Fruit fly (Drosophila melanogaster) whole organism, embryonic: Measurements from ENCODE around the gene CG34451.
A peak's percentile ranks its signal among the peaks of the same experiment; 100 is the strongest.

Source experiments
- ATbp ChIP-seq: fragments of 200-800 bp; sonication (Bioruptor generic); optimal IDR thresholded peaks from 2 replicates; lab custom pipeline; 2017; ENCODE audit warnings: missing biosample characterization, mild to moderate bottlenecking, missing genetic modification characterization, missing genetic modification reagents
- B-H2 ChIP-seq: fragments of 200-800 bp; sonication (Bioruptor generic); optimal IDR thresholded peaks from 2 replicates; lab custom pipeline; 2018; ENCODE audit warnings: missing biosample characterization, mild to moderate bottlenecking, missing genetic modification characterization
- CG10431 ChIP-seq: fragments of 200-800 bp; sonication (Bioruptor generic); optimal IDR thresholded peaks from 3 replicates; lab custom pipeline; 2018; ENCODE audit warnings: missing biosample characterization, mild to moderate bottlenecking, missing genetic modification characterization
- CG10543 ChIP-seq: fragments of 200-800 bp; sonication (Bioruptor generic); optimal IDR thresholded peaks from 3 replicates; lab custom pipeline; 2017; ENCODE audit warnings: missing biosample characterization, mild to moderate bottlenecking, missing genetic modification characterization, moderate library complexity
- CG15011 ChIP-seq: fragments of 200-800 bp; sonication (Bioruptor generic); optimal IDR thresholded peaks from 3 replicates; lab custom pipeline; 2018; ENCODE audit warnings: missing biosample characterization, mild to moderate bottlenecking, missing genetic modification characterization
- CG17829 ChIP-seq: fragments of 200-800 bp; optimal IDR thresholded peaks from 2 replicates; lab custom pipeline; 2019; ENCODE audit warnings: missing biosample characterization, mild to moderate bottlenecking, missing genetic modification characterization, moderate library complexity
- CG17912 ChIP-seq: fragments of 200-800 bp; sonication (Bioruptor generic); optimal IDR thresholded peaks from 2 replicates; lab custom pipeline; 2018; ENCODE audit warnings: missing biosample characterization, mild to moderate bottlenecking, missing genetic modification characterization
- CG2199 ChIP-seq: fragments of 200-800 bp; sonication (Bioruptor generic); IDR thresholded peaks from 3 replicates; pipeline ENCODE4 v1.3.6; 2022; ENCODE audit warnings: missing biosample characterization, missing genetic modification characterization
- CG2875 ChIP-seq: fragments of 200-800 bp; sonication (Bioruptor generic); optimal IDR thresholded peaks from 2 replicates; lab custom pipeline; 2017; ENCODE audit warnings: missing biosample characterization, mild to moderate bottlenecking, missing genetic modification characterization, missing genetic modification reagents
- CG3065 ChIP-seq: fragments of 200-800 bp; sonication (Bioruptor generic); optimal IDR thresholded peaks from 2 replicates; lab custom pipeline; 2016; ENCODE audit warnings: missing biosample characterization, missing genetic modification characterization
- CG3407 ChIP-seq: fragments of 200-800 bp; sonication (Bioruptor generic); optimal IDR thresholded peaks from 2 replicates; lab custom pipeline; 2018; ENCODE audit warnings: missing biosample characterization, mild to moderate bottlenecking, missing genetic modification characterization
- CG4328 ChIP-seq: fragments of 200-800 bp; sonication (Bioruptor generic); optimal IDR thresholded peaks from 3 replicates; lab custom pipeline; 2017; ENCODE audit warnings: missing biosample characterization, missing genetic modification reagents, missing genetic modification characterization
- CG4854 ChIP-seq: fragments of 200-800 bp; sonication (Bioruptor generic); optimal IDR thresholded peaks from 2 replicates; lab custom pipeline; 2016; ENCODE audit warnings: missing biosample characterization, missing genetic modification characterization, inconsistent platforms
- CG6813 ChIP-seq: fragments of 200-800 bp; sonication (Bioruptor generic); optimal IDR thresholded peaks from 2 replicates; lab custom pipeline; 2017; ENCODE audit warnings: missing biosample characterization, missing genetic modification characterization, mild to moderate bottlenecking, moderate library complexity, missing genetic modification reagents
- CG7556 ChIP-seq: fragments of 200-800 bp; sonication (Bioruptor generic); optimal IDR thresholded peaks from 2 replicates; lab custom pipeline; 2017; ENCODE audit warnings: missing biosample characterization, mild to moderate bottlenecking, missing genetic modification characterization
- CG7745 ChIP-seq: fragments of 200-800 bp; sonication (Bioruptor generic); optimal IDR thresholded peaks from 2 replicates; lab custom pipeline; 2018; ENCODE audit warnings: missing biosample characterization, mild to moderate bottlenecking, missing genetic modification characterization, moderate library complexity
- CG8089 ChIP-seq: fragments of 200-800 bp; sonication (Bioruptor generic); optimal IDR thresholded peaks from 3 replicates; lab custom pipeline; 2016; ENCODE audit warnings: missing biosample characterization, missing genetic modification characterization
- CG8388 ChIP-seq: fragments of 200-800 bp; sonication (Bioruptor generic); optimal IDR thresholded peaks from 2 replicates; lab custom pipeline; 2019; ENCODE audit warnings: missing biosample characterization, mild to moderate bottlenecking, missing genetic modification characterization, moderate library complexity
- CG9817 ChIP-seq: fragments of 200-800 bp; sonication (Bioruptor generic); optimal IDR thresholded peaks from 2 replicates; lab custom pipeline; 2018; ENCODE audit warnings: missing biosample characterization, mild to moderate bottlenecking, missing genetic modification characterization, moderate library complexity
- CG9932 ChIP-seq: fragments of 200-800 bp; sonication (Bioruptor generic); IDR thresholded peaks from 2 replicates; pipeline ENCODE4 v1.3.6; 2022; ENCODE audit warnings: missing biosample characterization, missing genetic modification characterization
- D19B ChIP-seq: fragments of 200-800 bp; sonication (Bioruptor generic); optimal IDR thresholded peaks from 2 replicates; lab custom pipeline; 2017; ENCODE audit warnings: missing biosample characterization, mild to moderate bottlenecking, missing genetic modification characterization
- ERR ChIP-seq: fragments of 200-800 bp; sonication (Bioruptor generic); optimal IDR thresholded peaks from 2 replicates; lab custom pipeline; 2016; ENCODE audit warnings: missing biosample characterization, missing genetic modification characterization
- Fer3 ChIP-seq: fragments of 200-800 bp; sonication (Bioruptor generic); optimal IDR thresholded peaks from 2 replicates; lab custom pipeline; 2018; ENCODE audit warnings: missing biosample characterization, mild to moderate bottlenecking, missing genetic modification characterization, moderate library complexity
- Hr51 ChIP-seq, 2 experiments: fragments of 200-800 bp; sonication (Bioruptor generic); optimal IDR thresholded peaks; 2 replicates in 1 of 2; 3 replicates in 1 of 2; lab custom pipeline; 2016 to 2018; ENCODE audit warnings: missing biosample characterization in 2 of 2, missing genetic modification characterization in 2 of 2, mild to moderate bottlenecking in 1 of 2, moderate library complexity in 1 of 2
- Neu2 ChIP-seq: fragments of 200-800 bp; sonication (Bioruptor generic); optimal IDR thresholded peaks from 3 replicates; lab custom pipeline; 2016; ENCODE audit warnings: missing biosample characterization, missing genetic modification characterization, borderline replicate concordance
- Nf-YA ChIP-seq: fragments of 200-800 bp; sonication (Bioruptor generic); IDR thresholded peaks from 2 replicates; pipeline ENCODE4 v1.3.6; 2022; ENCODE audit warnings: missing biosample characterization, missing genetic modification characterization
- Sox100B ChIP-seq: fragments of 200-800 bp; sonication (Bioruptor generic); optimal IDR thresholded peaks from 3 replicates; lab custom pipeline; 2018; ENCODE audit warnings: missing biosample characterization, mild to moderate bottlenecking, missing genetic modification characterization
- TFAM ChIP-seq: fragments of 200-800 bp; sonication (Bioruptor generic); optimal IDR thresholded peaks from 2 replicates; lab custom pipeline; 2017; ENCODE audit warnings: missing biosample characterization, missing genetic modification characterization, inconsistent platforms
- bab2 ChIP-seq: fragments of 200-800 bp; sonication (Bioruptor generic); optimal IDR thresholded peaks from 2 replicates; lab custom pipeline; 2016; ENCODE audit warnings: missing biosample characterization, missing genetic modification characterization
- bbx ChIP-seq: fragments of 200-800 bp; sonication (Bioruptor generic); IDR thresholded peaks from 2 replicates; pipeline ENCODE4 v1.3.6; 2022; ENCODE audit warnings: missing biosample characterization, missing genetic modification characterization; ENCODE audit not compliant: partially characterized antibody
- bowl ChIP-seq: fragments of 200-800 bp; sonication (Bioruptor generic); IDR thresholded peaks from 2 replicates; pipeline ENCODE4 v1.3.6; 2022; ENCODE audit warnings: missing biosample characterization, missing genetic modification characterization
- br ChIP-seq: fragments of >200 bp; optimal IDR thresholded peaks from 2 replicates; lab custom pipeline; 2017
- caup ChIP-seq: fragments of 200-800 bp; sonication (Bioruptor generic); optimal IDR thresholded peaks from 3 replicates; lab custom pipeline; 2017; ENCODE audit warnings: missing biosample characterization, mild to moderate bottlenecking, missing genetic modification characterization, moderate library complexity; ENCODE audit not compliant: severe bottlenecking
- dpn ChIP-seq, 2 experiments: fragments of 200-800 bp; sonication (Bioruptor generic); optimal IDR thresholded peaks; 3 replicates each; lab custom pipeline; 2016; ENCODE audit warnings: missing biosample characterization in 2 of 2, missing genetic modification characterization in 2 of 2
- gt ChIP-seq: fragments of 200-800 bp; sonication (Bioruptor generic); IDR thresholded peaks from 2 replicates; pipeline ENCODE4 v1.3.6; 2022; ENCODE audit warnings: missing biosample characterization, missing genetic modification characterization
- hth ChIP-seq: fragments of >200 bp; optimal IDR thresholded peaks from 2 replicates; lab custom pipeline; 2017; ENCODE audit warnings: inconsistent platforms
- jing ChIP-seq: fragments of 200-800 bp; sonication (Bioruptor generic); optimal IDR thresholded peaks from 2 replicates; lab custom pipeline; 2018; ENCODE audit warnings: missing biosample characterization, mild to moderate bottlenecking, missing genetic modification characterization
- klu ChIP-seq: fragments of 200-800 bp; sonication (Bioruptor generic); IDR thresholded peaks from 2 replicates; pipeline ENCODE4 v1.3.6; 2022; ENCODE audit warnings: missing biosample characterization, missing genetic modification characterization
- luna ChIP-seq: fragments of 200-800 bp; sonication (Bioruptor generic); optimal IDR thresholded peaks from 2 replicates; lab custom pipeline; 2016; ENCODE audit warnings: missing biosample characterization, missing genetic modification characterization
- maf-S ChIP-seq: fragments of 200-800 bp; sonication (Bioruptor generic); optimal IDR thresholded peaks from 2 replicates; lab custom pipeline; 2016; ENCODE audit warnings: missing biosample characterization, missing genetic modification characterization
- nau ChIP-seq: fragments of 200-800 bp; sonication (Bioruptor generic); optimal IDR thresholded peaks from 3 replicates; lab custom pipeline; 2017; ENCODE audit warnings: missing biosample characterization, mild to moderate bottlenecking, missing genetic modification characterization, missing genetic modification reagents
- nom ChIP-seq: fragments of 200-800 bp; sonication (Bioruptor generic); optimal IDR thresholded peaks from 2 replicates; lab custom pipeline; 2017; ENCODE audit warnings: missing biosample characterization, missing genetic modification characterization, mild to moderate bottlenecking, moderate library complexity, missing genetic modification reagents
- peb ChIP-seq: fragments of 200-800 bp; sonication (Bioruptor generic); IDR thresholded peaks from 2 replicates; pipeline ENCODE4 v1.3.6; 2022; ENCODE audit warnings: missing biosample characterization, missing genetic modification characterization
- repo ChIP-seq: fragments of 200-800 bp; sonication (Bioruptor generic); optimal IDR thresholded peaks from 2 replicates; lab custom pipeline; 2016; ENCODE audit warnings: missing biosample characterization, missing genetic modification characterization
- schlank ChIP-seq: fragments of 200-800 bp; sonication (Bioruptor generic); optimal IDR thresholded peaks from 2 replicates; lab custom pipeline; 2018; ENCODE audit warnings: missing biosample characterization, mild to moderate bottlenecking, missing genetic modification characterization
- sens ChIP-seq: fragments of 200-800 bp; sonication (Bioruptor generic); peaks from one replicate; lab custom pipeline; 2016; ENCODE audit warnings: missing biosample characterization, missing genetic modification characterization
- sug ChIP-seq: fragments of 200-800 bp; optimal IDR thresholded peaks from 2 replicates; lab custom pipeline; 2019; ENCODE audit warnings: missing biosample characterization, mild to moderate bottlenecking, missing genetic modification characterization, moderate library complexity
- tna ChIP-seq: fragments of 200-800 bp; sonication (Bioruptor generic); IDR thresholded peaks from 2 replicates; pipeline ENCODE4 v1.3.6; 2022; ENCODE audit warnings: missing biosample characterization, missing genetic modification characterization; ENCODE audit not compliant: partially characterized antibody
- vfl ChIP-seq: fragments of 200-800 bp; sonication (Bioruptor generic); optimal IDR thresholded peaks from 2 replicates; lab custom pipeline; 2016; ENCODE audit warnings: missing biosample characterization, missing genetic modification characterization
- wdn ChIP-seq: fragments of 200-800 bp; sonication (Bioruptor generic); IDR thresholded peaks from 2 replicates; pipeline ENCODE4 v1.3.6; 2022; ENCODE audit warnings: missing biosample characterization, missing genetic modification characterization
- zfh2 ChIP-seq: fragments of 200-800 bp; sonication (Bioruptor generic); optimal IDR thresholded peaks from 2 replicates; lab custom pipeline; 2016; ENCODE audit warnings: missing biosample characterization, missing genetic modification characterization

The CG34451 gene

DNA sequence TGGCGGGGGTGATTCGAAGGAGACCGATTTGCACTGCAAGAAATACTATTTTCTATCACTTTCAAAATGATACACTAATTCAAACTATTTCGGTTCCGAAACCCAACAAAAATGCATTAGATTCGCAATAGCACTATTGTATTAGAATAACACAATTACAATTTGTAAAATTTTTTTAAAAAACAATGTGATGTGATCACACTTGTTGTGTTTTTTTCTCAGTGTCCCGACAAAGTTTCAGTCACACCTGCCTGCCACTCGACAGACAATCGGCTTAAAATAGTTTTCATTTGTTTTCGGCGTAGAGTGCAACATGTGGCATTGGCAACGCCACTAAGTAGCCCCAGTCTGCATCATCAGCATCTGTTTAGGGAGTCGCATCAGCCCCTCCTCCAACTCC is 16.8 kb downstream of the CG34451 start (continued):
- TF ChIP-seq bbx (GFP tag; lab: Robert Waterston, UW) (no peak), CG2875 (GFP tag; lab: Kevin White, UChicago) (peak; percentile 74), CG3065 (GFP tag; lab: Kevin White, UChicago) (peak; percentile 8), CG6813 (GFP tag; lab: Kevin White, UChicago) (peak; percentile 49), dpn (GFP tag; optimal IDR thresholded peaks at IDR 0.05; lab: Kevin White, UChicago) (peak; percentile 48 to 53), tna (no peak), CG15011 (no peak), B-H2 (no peak), CG8089 (GFP tag; lab: Kevin White, UChicago) (peak; percentile 68), gt (GFP tag; lab: Robert Waterston, UW) (peak; percentile 13; the same call in 1 of the 2 replicates), repo (GFP tag; lab: Kevin White, UChicago) (peak; percentile 26), CG4328 (GFP tag; lab: Kevin White, UChicago) (no peak), TFAM (no peak), Sox100B (peak; percentile 50), CG8388 (GFP tag; lab: Kevin White, UChicago) (peak; percentile 79), Neu2 (no peak), CG7556 (GFP tag; lab: Kevin White, UChicago) (peak; percentile 65), CG2199 (GFP tag; lab: Robert Waterston, UW) (no peak), ATbp (GFP tag; lab: Kevin White, UChicago) (peak; percentile 50), Nf-YA (GFP tag; lab: Robert Waterston, UW) (no peak), peb (0 out of 2 replicates have a peak, but pooled peaks have one; percentile 35), CG3407 (GFP tag; lab: Kevin White, UChicago) (peak; percentile 60), nau (GFP tag; lab: Kevin White, UChicago) (peak; percentile 67), CG9932 (GFP tag; lab: Robert Waterston, UW) (no peak), zfh2 (no peak), CG10431 (GFP tag; lab: Kevin White, UChicago) (no peak), br (lab: Kevin White, UChicago) (no peak), caup (GFP tag; lab: Kevin White, UChicago) (no peak), vfl (GFP tag; lab: Kevin White, UChicago) (no peak), CG17829 (tag; lab: Kevin White, UChicago) (peak; percentile 90), CG4854 (GFP tag; lab: Kevin White, UChicago) (peak; percentile 38), Hr51 (GFP tag; optimal IDR thresholded peaks at IDR 0.05; lab: Kevin White, UChicago) (peak in 1 of 2 experiments; percentile 6), schlank (no peak), CG10543 (GFP tag; lab: Kevin White, UChicago) (no peak), jing (GFP tag; lab: Kevin White, UChicago) (peak; percentile 50), luna (GFP tag; lab: Kevin White, UChicago) (no peak), nom (GFP tag; lab: Kevin White, UChicago) (no peak), D19B (no peak), CG7745 (tag; lab: Kevin White, UChicago) (no peak), wdn (GFP tag; lab: Robert Waterston, UW) (no peak), klu (GFP tag; lab: Robert Waterston, UW) (no peak), CG9817 (tag; lab: Kevin White, UChicago) (no peak), bowl (no peak), ERR (GFP tag; lab: Kevin White, UChicago) (no peak), CG17912 (GFP tag; lab: Kevin White, UChicago) (no peak), hth (no peak), maf-S (GFP tag; lab: Kevin White, UChicago) (no peak), sens (GFP tag; lab: Kevin White, UChicago) (peak; percentile 99), sug (tag; lab: Kevin White, UChicago) (no peak), Fer3 (tag; lab: Kevin White, UChicago) (peak; percentile 4), bab2 (peak; percentile 68)
